Worm (Caenorhabditis elegans) whole organism, L4 larva: Measurements from ENCODE around the gene F35D11.1.

Experiments used
- lir-3 ChIP-seq: sonication (generic microtip); optimal IDR thresholded peaks from 2 replicates; lab custom pipeline; 2016; ENCODE audit warnings: mild to moderate bottlenecking, missing genetic modification characterization, missing compliant biosample characterization
- tra-1 ChIP-seq: fragments of 200-800 bp; sonication (Bioruptor generic); IDR thresholded peaks from 2 replicates; pipeline ENCODE4 v1.3.6; 2022; ENCODE audit warnings: missing genetic modification reagents, missing genetic modification characterization, missing compliant biosample characterization
- zfp-3 ChIP-seq: fragments of 200-800 bp; sonication (Bioruptor generic); conservative IDR thresholded peaks from 2 replicates; pipeline ENCODE4 v1.3.6; 2022; ENCODE audit warnings: missing genetic modification reagents, missing genetic modification characterization, missing compliant biosample characterization
- zip-2 ChIP-seq: fragments of 150-350 bp; optimal IDR thresholded peaks from 2 replicates; lab custom pipeline; 2014; ENCODE audit warnings: missing biosample characterization, missing genetic modification characterization

ce11 chrII:4600276-4600675 lies 26.4 kb upstream of the F35D11.1 start:
- no peak for TF ChIP-seq zfp-3 (GFP tag; lab: Robert Waterston, UW)
- TF ChIP-seq lir-3 (tag; lab: Kevin White, UChicago), result no peak
- TF ChIP-seq tra-1 (GFP tag; lab: Robert Waterston, UW), result no peak
- TF ChIP-seq zip-2 (tag; lab: Kevin White, UChicago), result no peak
